Fruit fly (Drosophila melanogaster): ENCODE measurements around the gene mRpL1.

The mRpL1 gene

dm6 chr3R:8308515-8308959 lies 7.3 kb downstream of the mRpL1 start, which contains the start of gene tex (continued):
- TF ChIP-seq Optix (GFP tag; IDR thresholded peaks at IDR 0.05) (no peak), tup (GFP tag; optimal IDR thresholded peaks at IDR 0.05) (no peak), Atf-2 (GFP tag; optimal IDR thresholded peaks at IDR 0.05) (no peak), Myb (GFP tag; optimal IDR thresholded peaks at IDR 0.05) (peak; percentile 59), CG6654 (GFP tag; optimal IDR thresholded peaks at IDR 0.05) (no peak), CG13624 (GFP tag; optimal IDR thresholded peaks at IDR 0.05) (no peak), Taf1 (GFP tag; IDR thresholded peaks at IDR 0.05) (no peak), CG3407 (GFP tag; optimal IDR thresholded peaks at IDR 0.05) (peak; percentile 62), D19A (tag; optimal IDR thresholded peaks at IDR 0.05) (peak; percentile 30), CG2678 (tag; optimal IDR thresholded peaks at IDR 0.05) (no peak), crol (GFP tag; IDR thresholded peaks at IDR 0.05) (no peak), jing (GFP tag; optimal IDR thresholded peaks at IDR 0.05) (no peak), CG12942 (GFP tag; optimal IDR thresholded peaks at IDR 0.05) (no peak), Kr (GFP tag; optimal IDR thresholded peaks at IDR 0.05) (peak; percentile 14), nerfin-1 (tag; optimal IDR thresholded peaks at IDR 0.05) (peak; percentile 75), CG4424 (GFP tag; optimal IDR thresholded peaks at IDR 0.05) (no peak), lmd (GFP tag; IDR thresholded peaks at IDR 0.05) (no peak), CG42726 (GFP tag; IDR thresholded peaks at IDR 0.05; ENCODE audit: partially characterized antibody) (no peak), dpn (GFP tag; optimal IDR thresholded peaks at IDR 0.05) (no peak), usp (GFP tag; optimal IDR thresholded peaks at IDR 0.05) (no peak), ems (GFP tag; optimal IDR thresholded peaks at IDR 0.05) (no peak), CG8281 (tag; optimal IDR thresholded peaks at IDR 0.05) (no peak), Ssrp (tag; optimal IDR thresholded peaks at IDR 0.05) (no peak), CG31365 (tag; optimal IDR thresholded peaks at IDR 0.05) (peak; percentile 47), phol (tag; optimal IDR thresholded peaks at IDR 0.05) (peak; percentile 22), CG4730 (GFP tag; IDR thresholded peaks at IDR 0.05) (no peak), CG2875 (GFP tag; optimal IDR thresholded peaks at IDR 0.05) (peak; percentile 82)

DNA sequence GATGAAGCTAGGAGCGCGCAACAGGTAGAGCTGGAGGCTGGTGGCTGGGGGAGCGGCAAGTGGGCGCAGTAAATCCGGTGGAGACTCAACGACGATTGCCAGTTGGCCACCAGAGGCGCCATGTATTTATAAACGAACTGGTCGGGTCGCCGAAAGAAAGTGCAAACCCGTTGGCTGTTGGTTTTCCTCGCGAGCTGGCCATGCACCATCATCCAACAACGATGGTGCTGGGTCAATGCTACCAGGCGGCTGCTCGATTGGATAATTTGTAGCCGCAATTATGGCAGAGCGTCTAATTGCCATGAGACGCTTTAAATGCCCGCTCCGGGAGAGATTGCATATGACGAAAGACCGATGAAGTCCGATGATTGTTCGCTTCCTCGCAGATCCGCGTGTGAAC lies 9.4 kb downstream of the mRpL1 start, which contains the start of gene CG11693:
CG11693 (minus strand) TSS at position 101 of the 400 bp plus-strand sequence.
- TF ChIP-seq Med (GFP tag) (peak; percentile 1), lilli (GFP tag; optimal IDR thresholded peaks at IDR 0.05) (no peak)

- peak; percentile 52 for TF ChIP-seq sens (GFP tag)
- TF ChIP-seq p53 (GFP tag; optimal IDR thresholded peaks at IDR 0.05) = no peak
Measured at dm6 chr3R:8312037-8312436, 10.8 kb downstream of the mRpL1 start, which contains the start of the genes CG11694 and CG11698. TSS of gene CG11694 (minus strand) at chr3R:8312137. TSS of gene CG11698 (plus strand) at chr3R:8312188.

- peak in 1 of 2 experiments; percentile 18 for TF ChIP-seq tll (GFP tag; optimal IDR thresholded peaks at IDR 0.05)
- no peak for TF ChIP-seq Hmr (GFP tag; optimal IDR thresholded peaks at IDR 0.05)
- TF ChIP-seq amos (GFP tag; IDR thresholded peaks at IDR 0.05; ENCODE audit: partially characterized antibody) = peak; percentile 86
- TF ChIP-seq CG10979 (tag; optimal IDR thresholded peaks at IDR 0.05) = no peak
- no peak for TF ChIP-seq p53 (GFP tag; optimal IDR thresholded peaks at IDR 0.05)
- TF ChIP-seq Doc3 (GFP tag; IDR thresholded peaks at IDR 0.05; ENCODE audit: partially characterized antibody) = peak; percentile 77
- peak; percentile 10 for TF ChIP-seq CoRest (tag; optimal IDR thresholded peaks at IDR 0.05)
- no peak for TF ChIP-seq ewg (GFP tag; optimal IDR thresholded peaks at IDR 0.05)
- TF ChIP-seq btn (GFP tag; optimal IDR thresholded peaks at IDR 0.05) = no peak
- no peak for TF ChIP-seq CG30020 (tag; optimal IDR thresholded peaks at IDR 0.05)
- peak; percentile 34 for TF ChIP-seq lbe (GFP tag; optimal IDR thresholded peaks at IDR 0.05)
- no peak for TF ChIP-seq CG5180 (GFP tag; optimal IDR thresholded peaks at IDR 0.05)
- peak; percentile 86 for TF ChIP-seq CG11504 (tag; optimal IDR thresholded peaks at IDR 0.05)
- no peak for TF ChIP-seq CG30431 (GFP tag; optimal IDR thresholded peaks at IDR 0.05)
- TF ChIP-seq Sin3A (optimal IDR thresholded peaks at IDR 0.05) = peak; percentile 34
- no peak for TF ChIP-seq CG10543 (GFP tag; optimal IDR thresholded peaks at IDR 0.05)
- TF ChIP-seq tin (GFP tag; optimal IDR thresholded peaks at IDR 0.05) = no peak
- TF ChIP-seq CG3163 (GFP tag; optimal IDR thresholded peaks at IDR 0.05) = no peak
Measured at dm6 chr3R:8313038-8313437, 11.8 kb downstream of the mRpL1 start, which contains the start of gene CG7483. TSS of gene CG7483 (plus strand) at chr3R:8313208.
